Worm (Caenorhabditis elegans): ENCODE results near the gene tbx-41.

Gene tbx-41

DNA sequence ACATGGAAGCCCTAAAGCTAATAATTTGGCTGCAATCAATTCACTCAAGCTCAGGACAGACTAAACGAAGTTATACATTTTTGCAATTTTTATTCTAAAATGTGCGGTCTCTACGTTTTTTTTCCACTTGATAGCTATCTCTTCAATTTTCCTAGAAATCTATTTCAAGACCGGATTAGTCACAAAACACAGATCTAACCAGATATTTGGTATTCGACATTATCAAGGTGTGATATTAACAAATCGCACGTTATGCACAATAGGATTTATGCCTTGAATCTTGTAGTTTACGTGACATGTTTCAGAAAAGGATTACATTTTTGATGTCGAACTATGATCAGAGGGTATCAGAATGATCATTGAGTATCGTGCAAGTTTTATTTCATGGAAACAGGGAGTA is 36.4 kb downstream of the tbx-41 start:
- TF ChIP-seq lin-15B (tag; optimal IDR thresholded peaks at IDR 0.05) (no peak), ceh-9 (tag; optimal IDR thresholded peaks at IDR 0.05) (no peak), ceh-82 (tag; optimal IDR thresholded peaks at IDR 0.05) (no peak), nhr-12 (tag; optimal IDR thresholded peaks at IDR 0.05) (no peak), nhr-67 (tag; optimal IDR thresholded peaks at IDR 0.05) (no peak), nhr-43 (tag; optimal IDR thresholded peaks at IDR 0.05; ENCODE audit: poor library complexity, severe bottlenecking) (no peak), R02D3.7 (tag; optimal IDR thresholded peaks at IDR 0.05) (no peak), nhr-11 (tag; optimal IDR thresholded peaks at IDR 0.05) (no peak), lin-39 (tag; optimal IDR thresholded peaks at IDR 0.05) (no peak), elt-2 (tag; optimal IDR thresholded peaks at IDR 0.05) (no peak), ztf-11 (tag; optimal IDR thresholded peaks at IDR 0.05) (no peak), jun-1 (tag; optimal IDR thresholded peaks at IDR 0.05) (no peak)

DNA sequence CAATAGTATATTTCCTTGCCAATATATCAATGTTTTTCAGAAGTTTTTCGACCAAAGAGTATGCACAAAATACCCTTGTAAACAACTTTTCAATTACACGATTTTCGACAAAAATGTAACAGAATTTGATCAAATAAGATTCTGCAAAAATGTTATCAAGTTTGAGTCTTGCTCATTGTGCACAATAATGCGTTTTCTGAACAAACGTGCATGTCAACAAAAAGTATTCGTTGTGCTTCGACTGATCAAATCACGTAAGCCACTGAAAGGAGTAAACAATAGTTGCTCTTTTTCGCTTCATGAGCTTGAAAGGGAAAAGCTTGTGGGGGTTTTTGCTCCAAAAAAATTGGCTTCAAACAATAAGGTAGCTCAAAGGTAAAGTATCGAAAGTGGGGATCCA is 42.0 kb downstream of the tbx-41 start:
- TF ChIP-seq nhr-43 (tag; optimal IDR thresholded peaks at IDR 0.05; ENCODE audit: poor library complexity, severe bottlenecking): no peak
- TF ChIP-seq egl-27 (tag; optimal IDR thresholded peaks at IDR 0.05): no peak
- TF ChIP-seq ceh-82 (tag; optimal IDR thresholded peaks at IDR 0.05): no peak
- TF ChIP-seq fkh-10 (GFP tag; optimal IDR thresholded peaks at IDR 0.05): peak; percentile 70

DNA sequence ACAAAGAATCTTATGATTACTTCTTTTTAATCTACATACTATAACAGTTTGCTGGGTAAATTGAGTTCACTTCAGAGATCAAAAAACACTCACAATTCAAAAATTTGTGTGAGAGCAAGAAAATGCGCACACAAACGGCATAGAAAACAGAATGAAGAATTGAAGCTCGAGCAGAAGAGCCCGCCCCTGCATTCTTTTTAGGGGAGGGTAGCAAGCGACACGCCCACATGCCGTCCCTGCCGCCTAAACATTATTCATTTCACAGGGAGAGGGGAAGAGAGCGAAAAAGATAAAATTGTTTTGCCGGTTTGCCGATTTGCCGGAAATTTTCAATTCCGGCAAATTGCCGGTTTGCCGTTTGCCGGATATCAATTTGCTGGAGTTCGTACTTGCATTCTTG is 44.3 kb downstream of the tbx-41 start:
- peak; percentile 82 for TF ChIP-seq ceh-28 (tag; optimal IDR thresholded peaks at IDR 0.05)
- TF ChIP-seq ceh-82 (tag; optimal IDR thresholded peaks at IDR 0.05): peak; percentile 90
- peak in 1 of 3 experiments; percentile 56 for TF ChIP-seq elt-3 (tag; optimal IDR thresholded peaks at IDR 0.05)
- TF ChIP-seq nhr-11 (tag; optimal IDR thresholded peaks at IDR 0.05): peak; percentile 52
- peak; percentile 61 for TF ChIP-seq nhr-23 (tag; optimal IDR thresholded peaks at IDR 0.05)
- TF ChIP-seq R02D3.7 (tag; optimal IDR thresholded peaks at IDR 0.05): peak; percentile 72
- peak; percentile 86 for TF ChIP-seq lsy-12 (tag; optimal IDR thresholded peaks at IDR 0.05)
- no peak for TF ChIP-seq nhr-28 (tag; optimal IDR thresholded peaks at IDR 0.05)
- peak; percentile 16 for TF ChIP-seq mdl-1 (tag; optimal IDR thresholded peaks at IDR 0.05)
- TF ChIP-seq nhr-237 (tag; optimal IDR thresholded peaks at IDR 0.05): peak; percentile 59
- TF ChIP-seq ama-1 (optimal IDR thresholded peaks at IDR 0.05): no peak
- peak; percentile 55 for TF ChIP-seq elt-2 (tag; optimal IDR thresholded peaks at IDR 0.05)
- TF ChIP-seq egl-5 (tag; optimal IDR thresholded peaks at IDR 0.05): peak; percentile 43
- TF ChIP-seq nhr-67 (tag; optimal IDR thresholded peaks at IDR 0.05): no peak
- peak; percentile 92 for TF ChIP-seq tbx-2 (tag; optimal IDR thresholded peaks at IDR 0.05)
- TF ChIP-seq pqm-1 (tag; optimal IDR thresholded peaks at IDR 0.05): peak; percentile 18
- no peak for TF ChIP-seq elt-1 (tag; optimal IDR thresholded peaks at IDR 0.05)
- TF ChIP-seq nhr-77 (tag; optimal IDR thresholded peaks at IDR 0.05): peak; percentile 80
- no peak for TF ChIP-seq ztf-4 (tag; optimal IDR thresholded peaks at IDR 0.05)
- TF ChIP-seq sea-2 (GFP tag; optimal IDR thresholded peaks at IDR 0.05): no peak
- no peak for TF ChIP-seq skn-1 (tag; optimal IDR thresholded peaks at IDR 0.05)
- no peak for TF ChIP-seq egl-27 (tag; optimal IDR thresholded peaks at IDR 0.05)
- TF ChIP-seq hmg-11 (tag; optimal IDR thresholded peaks at IDR 0.05): peak; percentile 85
- peak; percentile 89 for TF ChIP-seq jun-1 (tag; optimal IDR thresholded peaks at IDR 0.05)
- no peak for TF ChIP-seq ceh-9 (tag; optimal IDR thresholded peaks at IDR 0.05)
- TF ChIP-seq zag-1 (tag; optimal IDR thresholded peaks at IDR 0.05): no peak
- no peak for TF ChIP-seq lin-15B (tag; optimal IDR thresholded peaks at IDR 0.05)
- no peak for TF ChIP-seq aly-2 (tag; optimal IDR thresholded peaks at IDR 0.05)
- no peak for TF ChIP-seq nhr-12 (tag; optimal IDR thresholded peaks at IDR 0.05)
- TF ChIP-seq nhr-25 (tag; optimal IDR thresholded peaks at IDR 0.05): no peak
- TF ChIP-seq nfya-1 (tag; optimal IDR thresholded peaks at IDR 0.05; ENCODE audit: insufficient read depth): no peak
- TF ChIP-seq mml-1 (tag; optimal IDR thresholded peaks at IDR 0.05): no peak
- no peak for TF ChIP-seq unc-39 (tag; optimal IDR thresholded peaks at IDR 0.05)
- peak; percentile 13 for TF ChIP-seq fkh-10 (GFP tag; optimal IDR thresholded peaks at IDR 0.05)
- TF ChIP-seq fkh-2 (tag; optimal IDR thresholded peaks at IDR 0.05): peak; percentile 46
- peak; percentile 60 for TF ChIP-seq lin-39 (tag; optimal IDR thresholded peaks at IDR 0.05)
- TF ChIP-seq daf-12 (tag; optimal IDR thresholded peaks at IDR 0.05): no peak
- peak; percentile 51 for TF ChIP-seq pha-4 (tag; optimal IDR thresholded peaks at IDR 0.05)
- no peak for TF ChIP-seq ZK546.5 (tag; optimal IDR thresholded peaks at IDR 0.05)
- no peak for TF ChIP-seq nhr-76 (tag; optimal IDR thresholded peaks at IDR 0.05)
- TF ChIP-seq ceh-16 (tag; optimal IDR thresholded peaks at IDR 0.05): no peak
- peak; percentile 85 for TF ChIP-seq nhr-43 (tag; optimal IDR thresholded peaks at IDR 0.05; ENCODE audit: poor library complexity, severe bottlenecking)
- no peak for TF ChIP-seq fos-1 (tag; optimal IDR thresholded peaks at IDR 0.05)
- TF ChIP-seq ztf-11 (tag; optimal IDR thresholded peaks at IDR 0.05): no peak
- no peak for TF ChIP-seq unc-62 (GFP tag; optimal IDR thresholded peaks at IDR 0.05)
- TF ChIP-seq snpc-4 (tag; optimal IDR thresholded peaks at IDR 0.05): peak; percentile 76
- no peak for TF ChIP-seq eor-1 (tag; optimal IDR thresholded peaks at IDR 0.05)

All from whole organism, L3 larva.